Worm (Caenorhabditis elegans): ENCODE data around the gene K09C6.7.
"Not testable (repeated sequence)": the region's sequence is repeated elsewhere in the genome, so short reads cannot be mapped to it uniquely, and the experiment has no call there.

K09C6.7 gene

ce11 chrV:833368-833767 lies 5.5 kb downstream of the K09C6.7 start, which contains the start of gene F41H8.1:
Gene F41H8.1, plus strand, starts transcription at chrV:833668.
- no peak for TF ChIP-seq odd-2 (tag; optimal IDR thresholded peaks at IDR 0.05)
- TF ChIP-seq elt-2 (tag; optimal IDR thresholded peaks at IDR 0.05): no peak
- no peak for TF ChIP-seq ceh-19 (GFP tag; optimal IDR thresholded peaks at IDR 0.05)
- TF ChIP-seq C38D4.7 (GFP tag; optimal IDR thresholded peaks at IDR 0.05): no peak
- no peak for TF ChIP-seq F13H6.1 (tag; optimal IDR thresholded peaks at IDR 0.05)
- TF ChIP-seq lin-11 (tag; optimal IDR thresholded peaks at IDR 0.05): no peak
- no peak for TF ChIP-seq unc-3 (GFP tag; conservative IDR thresholded peaks at IDR 0.05)
- TF ChIP-seq unc-3 (tag; optimal IDR thresholded peaks at IDR 0.05): no peak

- TF ChIP-seq unc-55 (GFP tag; optimal IDR thresholded peaks at IDR 0.05) (no peak), F13H6.1 (tag; optimal IDR thresholded peaks at IDR 0.05) (no peak), hlh-6 (tag; optimal IDR thresholded peaks at IDR 0.05) (no peak)
Observed at ce11 chrV:826097-826496, 12.8 kb downstream of the K09C6.7 start, which contains the start of gene F41H8.2. Gene F41H8.2, plus strand, starts transcription at chrV:826397.

ce11 chrV:822922-823321 lies 16.0 kb downstream of the K09C6.7 start, which contains the start of gene srx-31:
Gene srx-31, minus strand, starts transcription at chrV:823022.
- TF ChIP-seq sox-4, lim-6, pha-2 (tag; optimal IDR thresholded peaks at IDR 0.05): not testable (repeated sequence)

- not testable (repeated sequence) for TF ChIP-seq npax-4, pha-4, syd-9 (tag; optimal IDR thresholded peaks at IDR 0.05)
Observed at ce11 chrV:820629-821028, 18.3 kb downstream of the K09C6.7 start, which contains the start of gene srx-32. Gene srx-32, minus strand, starts transcription at chrV:820729.

ce11 chrV:817182-817581 lies 21.7 kb downstream of the K09C6.7 start, which contains the start of gene R13D11.1:
Gene R13D11.1, plus strand, starts transcription at chrV:817482.
- no peak for TF ChIP-seq ceh-34 (tag; optimal IDR thresholded peaks at IDR 0.05)
- no peak for TF ChIP-seq ama-1 (optimal IDR thresholded peaks at IDR 0.05)
- no peak for TF ChIP-seq sox-4 (tag; optimal IDR thresholded peaks at IDR 0.05)
- no peak for TF ChIP-seq nhr-11 (tag; optimal IDR thresholded peaks at IDR 0.05)
- TF ChIP-seq tbx-2 (tag; optimal IDR thresholded peaks at IDR 0.05): no peak
- TF ChIP-seq ztf-16 (tag; optimal IDR thresholded peaks at IDR 0.05): no peak
- TF ChIP-seq lim-6 (tag; optimal IDR thresholded peaks at IDR 0.05): no peak
- no peak for TF ChIP-seq ceh-24 (tag; optimal IDR thresholded peaks at IDR 0.05)
- no peak for TF ChIP-seq ceh-31 (tag; optimal IDR thresholded peaks at IDR 0.05)
- TF ChIP-seq pqm-1 (tag; optimal IDR thresholded peaks at IDR 0.05): no peak
- TF ChIP-seq ceh-14 (tag; optimal IDR thresholded peaks at IDR 0.05): no peak
- TF ChIP-seq Y22D7AL.16 (tag; optimal IDR thresholded peaks at IDR 0.05): no peak
- TF ChIP-seq pat-9 (tag; optimal IDR thresholded peaks at IDR 0.05): no peak
- no peak for TF ChIP-seq K09A11.1 (tag; optimal IDR thresholded peaks at IDR 0.05; ENCODE audit: insufficient read depth)
- no peak for TF ChIP-seq elt-2 (tag; optimal IDR thresholded peaks at IDR 0.05)
- no peak for TF ChIP-seq ceh-45 (GFP tag; IDR thresholded peaks at IDR 0.05)
- TF ChIP-seq F13H6.1 (tag; optimal IDR thresholded peaks at IDR 0.05): no peak
- TF ChIP-seq dve-1 (tag; optimal IDR thresholded peaks at IDR 0.05): no peak
- TF ChIP-seq C08G9.2 (tag; optimal IDR thresholded peaks at IDR 0.05): no peak
- no peak for TF ChIP-seq gmeb-2 (tag; optimal IDR thresholded peaks at IDR 0.05)

- TF ChIP-seq unc-3 (GFP tag; conservative IDR thresholded peaks at IDR 0.05) (no peak), unc-3 (tag; optimal IDR thresholded peaks at IDR 0.05) (no peak), ceh-2 (tag; optimal IDR thresholded peaks at IDR 0.05) (no peak), ceh-24 (tag; optimal IDR thresholded peaks at IDR 0.05) (no peak), dve-1 (tag; optimal IDR thresholded peaks at IDR 0.05) (no peak), hlh-8 (tag; optimal IDR thresholded peaks at IDR 0.05) (no peak), pha-4 (tag; optimal IDR thresholded peaks at IDR 0.05) (no peak), rnt-1 (tag; optimal IDR thresholded peaks at IDR 0.05) (no peak), lim-6 (tag; optimal IDR thresholded peaks at IDR 0.05) (no peak), mec-3 (tag; optimal IDR thresholded peaks at IDR 0.05; ENCODE audit: borderline replicate concordance) (no peak), unc-42 (tag; optimal IDR thresholded peaks at IDR 0.05) (no peak), fkh-10 (GFP tag; optimal IDR thresholded peaks at IDR 0.05) (no peak), ceh-14 (tag; optimal IDR thresholded peaks at IDR 0.05) (no peak), tbx-7 (tag; optimal IDR thresholded peaks at IDR 0.05) (no peak)
Observed at ce11 chrV:814716-815115, 24.2 kb downstream of the K09C6.7 start, which contains the start of gene R13D11.3. Gene R13D11.3, plus strand, starts transcription at chrV:815016.

All from whole organism, late embryonic.